Fruit fly (Drosophila melanogaster) whole organism, embryonic: ENCODE data around the gene Neu2.
A peak's percentile ranks its signal among the peaks of the same experiment; 100 is the strongest.

Source experiments
- CG10147 ChIP-seq: fragments of 200-800 bp; sonication (Bioruptor generic); optimal IDR thresholded peaks from 2 replicates; lab custom pipeline; 2019; ENCODE audit warnings: missing biosample characterization, mild to moderate bottlenecking, missing genetic modification characterization, moderate library complexity
- CG12155 ChIP-seq: fragments of 200-800 bp; sonication (Bioruptor generic); optimal IDR thresholded peaks from 3 replicates; lab custom pipeline; 2016; ENCODE audit warnings: missing biosample characterization, missing genetic modification characterization
- CG12299 ChIP-seq: fragments of 200-800 bp; sonication (Bioruptor generic); optimal IDR thresholded peaks from 2 replicates; lab custom pipeline; 2018; ENCODE audit warnings: missing biosample characterization, mild to moderate bottlenecking, missing genetic modification characterization
- CG15514 ChIP-seq: fragments of 200-800 bp; sonication (Bioruptor generic); optimal IDR thresholded peaks from 3 replicates; lab custom pipeline; 2017; ENCODE audit warnings: missing biosample characterization, missing genetic modification characterization, mild to moderate bottlenecking, moderate library complexity, missing genetic modification reagents
- CG3281 ChIP-seq: fragments of 200-800 bp; sonication (Bioruptor generic); optimal IDR thresholded peaks from 3 replicates; lab custom pipeline; 2017; ENCODE audit warnings: missing biosample characterization, mild to moderate bottlenecking, missing genetic modification characterization
- CG4707 ChIP-seq: fragments of 200-800 bp; sonication (Bioruptor generic); optimal IDR thresholded peaks from 2 replicates; lab custom pipeline; 2018; ENCODE audit warnings: missing biosample characterization, mild to moderate bottlenecking, missing genetic modification characterization, moderate library complexity
- CG6175 ChIP-seq: fragments of 200-800 bp; sonication (Bioruptor generic); IDR thresholded peaks from 3 replicates; pipeline ENCODE4 v1.3.6; 2022; ENCODE audit warnings: missing biosample characterization, missing genetic modification characterization
- CG6683 ChIP-seq: fragments of 200-800 bp; sonication (Bioruptor generic); optimal IDR thresholded peaks from 2 replicates; lab custom pipeline; 2017; ENCODE audit warnings: missing biosample characterization, mild to moderate bottlenecking, missing genetic modification characterization, missing genetic modification reagents
- CG6765 ChIP-seq: fragments of 200-800 bp; sonication (Bioruptor generic); optimal IDR thresholded peaks from 3 replicates; lab custom pipeline; 2017; ENCODE audit warnings: missing biosample characterization, mild to moderate bottlenecking, missing genetic modification characterization
- CG8089 ChIP-seq: fragments of 200-800 bp; sonication (Bioruptor generic); optimal IDR thresholded peaks from 3 replicates; lab custom pipeline; 2016; ENCODE audit warnings: missing biosample characterization, missing genetic modification characterization
- CG8281 ChIP-seq: fragments of 200-800 bp; sonication (Bioruptor generic); optimal IDR thresholded peaks from 2 replicates; lab custom pipeline; 2018; ENCODE audit warnings: missing biosample characterization, mild to moderate bottlenecking, missing genetic modification characterization, moderate library complexity
- CG9797 ChIP-seq: fragments of 200-800 bp; sonication (Bioruptor generic); optimal IDR thresholded peaks from 3 replicates; lab custom pipeline; 2018; ENCODE audit warnings: missing biosample characterization, mild to moderate bottlenecking, missing genetic modification characterization
- CG9817 ChIP-seq: fragments of 200-800 bp; sonication (Bioruptor generic); optimal IDR thresholded peaks from 2 replicates; lab custom pipeline; 2018; ENCODE audit warnings: missing biosample characterization, mild to moderate bottlenecking, missing genetic modification characterization, moderate library complexity
- Deaf1 ChIP-seq: fragments of 200-800 bp; optimal IDR thresholded peaks from 3 replicates; lab custom pipeline; 2019; ENCODE audit warnings: missing biosample characterization, mild to moderate bottlenecking, missing genetic modification characterization, moderate library complexity
- E2f2 ChIP-seq: fragments of 200-800 bp; sonication (Bioruptor generic); IDR thresholded peaks from 2 replicates; pipeline ENCODE4 v1.3.6; 2022; ENCODE audit warnings: missing biosample characterization, missing genetic modification characterization
- GATAe ChIP-seq: fragments of 200-800 bp; sonication (Bioruptor generic); conservative IDR thresholded peaks from 2 replicates; pipeline ENCODE4 v1.3.6; 2022; ENCODE audit warnings: missing biosample characterization, missing genetic modification characterization
- Hr51 ChIP-seq, 2 experiments: fragments of 200-800 bp; sonication (Bioruptor generic); optimal IDR thresholded peaks; 2 replicates in 1 of 2; 3 replicates in 1 of 2; lab custom pipeline; 2016 to 2018; ENCODE audit warnings: missing biosample characterization in 2 of 2, missing genetic modification characterization in 2 of 2, mild to moderate bottlenecking in 1 of 2, moderate library complexity in 1 of 2
- Lim3 ChIP-seq: fragments of 200-800 bp; sonication (Bioruptor generic); IDR thresholded peaks from 2 replicates; pipeline ENCODE4 v1.3.6; 2022; ENCODE audit warnings: missing biosample characterization, missing genetic modification characterization
- Mad ChIP-seq: fragments of 200-800 bp; sonication (Bioruptor generic); optimal IDR thresholded peaks from 2 replicates; lab custom pipeline; 2016; ENCODE audit warnings: missing biosample characterization, missing genetic modification characterization
- Meics ChIP-seq: fragments of 200-800 bp; sonication (Bioruptor generic); optimal IDR thresholded peaks from 2 replicates; lab custom pipeline; 2017; ENCODE audit warnings: missing biosample characterization, mild to moderate bottlenecking, missing genetic modification characterization
- Optix ChIP-seq: fragments of 200-800 bp; sonication (Bioruptor generic); IDR thresholded peaks from 3 replicates; pipeline ENCODE4 v1.3.6; 2022; ENCODE audit warnings: missing biosample characterization, missing genetic modification characterization
- Six4 ChIP-seq: fragments of 200-800 bp; sonication (Bioruptor generic); optimal IDR thresholded peaks from 2 replicates; lab custom pipeline; 2016; ENCODE audit warnings: missing biosample characterization, missing genetic modification characterization
- Spps ChIP-seq: fragments of 200-800 bp; sonication (Bioruptor generic); optimal IDR thresholded peaks from 2 replicates; lab custom pipeline; 2018; ENCODE audit warnings: missing biosample characterization, mild to moderate bottlenecking, missing genetic modification characterization
- cg ChIP-seq: fragments of 200-800 bp; sonication (Bioruptor generic); optimal IDR thresholded peaks from 3 replicates; lab custom pipeline; 2019; ENCODE audit warnings: missing biosample characterization, mild to moderate bottlenecking, missing genetic modification characterization, moderate library complexity
- ci ChIP-seq: fragments of 200-800 bp; sonication (Bioruptor generic); IDR thresholded peaks from 3 replicates; pipeline ENCODE4 v1.3.6; 2022; ENCODE audit warnings: missing biosample characterization, missing genetic modification characterization
- crp ChIP-seq, 2 experiments: fragments of 200-800 bp; sonication (Bioruptor generic); optimal IDR thresholded peaks; 2 replicates in 1 of 2; 3 replicates in 1 of 2; lab custom pipeline; 2017; ENCODE audit warnings: missing biosample characterization in 2 of 2, missing genetic modification characterization in 2 of 2, mild to moderate bottlenecking in 1 of 2, moderate library complexity in 1 of 2
- dimm ChIP-seq: fragments of 200-800 bp; sonication (Bioruptor generic); IDR thresholded peaks from 2 replicates; pipeline ENCODE4 v1.3.6; 2022; ENCODE audit warnings: missing biosample characterization, missing genetic modification characterization
- dmrt11E ChIP-seq: fragments of 200-800 bp; sonication (Bioruptor generic); optimal IDR thresholded peaks from 3 replicates; lab custom pipeline; 2018; ENCODE audit warnings: missing biosample characterization, mild to moderate bottlenecking, missing genetic modification characterization, moderate library complexity
- fu2 ChIP-seq: fragments of 200-800 bp; sonication (Bioruptor generic); optimal IDR thresholded peaks from 2 replicates; lab custom pipeline; 2016; ENCODE audit warnings: missing biosample characterization, missing genetic modification characterization
- gfzf ChIP-seq: fragments of 200-800 bp; sonication (Bioruptor generic); optimal IDR thresholded peaks from 2 replicates; lab custom pipeline; 2016; ENCODE audit warnings: missing biosample characterization, mild to moderate bottlenecking, missing genetic modification characterization, moderate library complexity
- grn ChIP-seq: fragments of 200-800 bp; sonication (Bioruptor generic); optimal IDR thresholded peaks from 3 replicates; lab custom pipeline; 2017; ENCODE audit warnings: missing biosample characterization, missing genetic modification characterization
- hkb ChIP-seq, 2 experiments: fragments of 200-800 bp in 1 of 2; fragments of >200 bp in 1 of 2; sonication (Bioruptor generic) in 1 of 2; IDR thresholded peaks in 1 of 2; optimal IDR thresholded peaks in 1 of 2; 2 replicates each; pipeline versions ENCODE4 v1.3.6 to Lab custom; 2017 to 2022; ENCODE audit warnings: missing biosample characterization in 1 of 2, missing genetic modification characterization in 1 of 2
- insv ChIP-seq, 2 experiments: fragments of 200-800 bp; sonication (Bioruptor generic); optimal IDR thresholded peaks; 3 replicates each; lab custom pipeline; 2016 to 2018; ENCODE audit warnings: missing biosample characterization in 2 of 2, missing genetic modification characterization in 2 of 2
- klu ChIP-seq: fragments of 200-800 bp; sonication (Bioruptor generic); IDR thresholded peaks from 2 replicates; pipeline ENCODE4 v1.3.6; 2022; ENCODE audit warnings: missing biosample characterization, missing genetic modification characterization
- lbe ChIP-seq: fragments of 200-800 bp; sonication (Bioruptor generic); optimal IDR thresholded peaks from 2 replicates; lab custom pipeline; 2016; ENCODE audit warnings: missing biosample characterization, mild to moderate bottlenecking, missing genetic modification characterization
- luna ChIP-seq: fragments of 200-800 bp; sonication (Bioruptor generic); optimal IDR thresholded peaks from 2 replicates; lab custom pipeline; 2016; ENCODE audit warnings: missing biosample characterization, missing genetic modification characterization
- maf-S ChIP-seq: fragments of 200-800 bp; sonication (Bioruptor generic); optimal IDR thresholded peaks from 2 replicates; lab custom pipeline; 2016; ENCODE audit warnings: missing biosample characterization, missing genetic modification characterization
- pan ChIP-seq, 4 experiments: fragments of >200 bp in 3 of 4; fragments of 200-800 bp in 1 of 4; sonication (Bioruptor generic) in 1 of 4; optimal IDR thresholded peaks in 3 of 4; IDR thresholded peaks in 1 of 4; 2 replicates each; pipeline versions ENCODE4 v1.3.6 to Lab custom; 2017 to 2022; ENCODE audit warnings: missing biosample characterization in 2 of 4, missing genetic modification characterization in 2 of 4, mixed read lengths in 1 of 4
- peb ChIP-seq: fragments of 200-800 bp; sonication (Bioruptor generic); IDR thresholded peaks from 2 replicates; pipeline ENCODE4 v1.3.6; 2022; ENCODE audit warnings: missing biosample characterization, missing genetic modification characterization
- rib ChIP-seq: fragments of 200-800 bp; sonication (Bioruptor generic); IDR thresholded peaks from 2 replicates; pipeline ENCODE4 v1.3.6; 2022; ENCODE audit warnings: missing biosample characterization, missing genetic modification characterization
- row ChIP-seq: fragments of 200-800 bp; sonication (Bioruptor generic); IDR thresholded peaks from 3 replicates; pipeline ENCODE4 v1.3.6; 2022; ENCODE audit warnings: missing biosample characterization, missing genetic modification characterization
- sc ChIP-seq, 3 experiments: fragments of >200 bp in 2 of 3; fragments of 200-800 bp in 1 of 3; sonication (Bioruptor generic) in 1 of 3; optimal IDR thresholded peaks; 2 replicates in 2 of 3; 3 replicates in 1 of 3; lab custom pipeline; 2017; ENCODE audit warnings: mild to moderate bottlenecking in 1 of 3, missing biosample characterization in 1 of 3, missing genetic modification characterization in 1 of 3, missing genetic modification reagents in 1 of 3
- sd ChIP-seq: fragments of 200-800 bp; sonication (Bioruptor generic); optimal IDR thresholded peaks from 3 replicates; lab custom pipeline; 2018; ENCODE audit warnings: missing biosample characterization, mild to moderate bottlenecking, missing genetic modification characterization, moderate library complexity
- seq ChIP-seq: fragments of 200-800 bp; sonication (Bioruptor generic); IDR thresholded peaks from 2 replicates; pipeline ENCODE4 v1.3.6; 2022; ENCODE audit warnings: missing biosample characterization, missing genetic modification characterization
- tna ChIP-seq: fragments of 200-800 bp; sonication (Bioruptor generic); IDR thresholded peaks from 2 replicates; pipeline ENCODE4 v1.3.6; 2022; ENCODE audit warnings: missing biosample characterization, missing genetic modification characterization; ENCODE audit not compliant: partially characterized antibody
- tx ChIP-seq: fragments of 200-800 bp; sonication (Bioruptor generic); optimal IDR thresholded peaks from 2 replicates; lab custom pipeline; 2016; ENCODE audit warnings: missing biosample characterization, missing genetic modification characterization

Neu2 gene

dm6 chr3L:21515823-21516715 is 25.7 kb upstream of the Neu2 start, which contains the start of the genes SAK and Cdk12 (continued):
- TF ChIP-seq ci (GFP tag; lab: Robert Waterston, UW) (peak; percentile 74; the same call in 2 of the 3 replicates), CG6683 (GFP tag; lab: Kevin White, UChicago) (peak; percentile 34), GATAe (GFP tag; lab: Robert Waterston, UW) (peak; percentile 38; the same call in 1 of the 2 replicates), CG3281 (GFP tag; lab: Kevin White, UChicago) (peak; percentile 89), Meics (peak; percentile 85), fu2 (GFP tag; lab: Kevin White, UChicago) (peak; percentile 67), CG15514 (GFP tag; lab: Kevin White, UChicago) (peak; percentile 84), Spps (tag; lab: Kevin White, UChicago) (peak; percentile 55), Optix (GFP tag; lab: Robert Waterston, UW) (peak; percentile 65; the same call in 2 of the 3 replicates), CG10147 (peak; percentile 82), dimm (GFP tag; lab: Robert Waterston, UW) (peak; percentile 21; the same call in 1 of the 2 replicates), tx (GFP tag; lab: Kevin White, UChicago) (peak; percentile 49), hkb (optimal IDR thresholded peaks at IDR 0.05; lab: Kevin White, UChicago) (no peak), hkb (GFP tag; IDR thresholded peaks at IDR 0.05; lab: Robert Waterston, UW) (peak; percentile 79), Lim3 (GFP tag; lab: Robert Waterston, UW) (no peak), CG6175 (GFP tag; lab: Robert Waterston, UW) (peak; percentile 53), crp (GFP tag; optimal IDR thresholded peaks at IDR 0.05; lab: Kevin White, UChicago) (peak in 1 of 2 experiments; percentile 33), rib (GFP tag; lab: Robert Waterston, UW) (peak; percentile 64; the same call in 1 of the 2 replicates), peb (GFP tag; lab: Robert Waterston, UW) (peak; percentile 33), gfzf (GFP tag; lab: Kevin White, UChicago) (no peak), grn (GFP tag; lab: Kevin White, UChicago) (no peak), CG9797 (GFP tag; lab: Kevin White, UChicago) (peak; percentile 37), CG9817 (peak; percentile 86), klu (peak; percentile 81), insv (GFP tag; optimal IDR thresholded peaks at IDR 0.05; lab: Kevin White, UChicago) (peak in 1 of 2 experiments; percentile 71), dmrt11E (tag; lab: Kevin White, UChicago) (peak; percentile 83), CG4707 (GFP tag; lab: Kevin White, UChicago) (no peak), Deaf1 (no peak), Six4 (peak; percentile 80), Hr51 (GFP tag; optimal IDR thresholded peaks at IDR 0.05; lab: Kevin White, UChicago) (peak; percentile 61 to 86), tna (no peak), CG8089 (GFP tag; lab: Kevin White, UChicago) (peak; percentile 36), CG12299 (tag; lab: Kevin White, UChicago) (peak; percentile 77), luna (no peak), seq (peak; percentile 64), Mad (peak; percentile 43), E2f2 (GFP tag; lab: Robert Waterston, UW) (peak; percentile 83), CG12155 (GFP tag; lab: Kevin White, UChicago) (peak; percentile 88), cg (GFP tag; lab: Kevin White, UChicago) (no peak), sc (optimal IDR thresholded peaks at IDR 0.05; lab: Kevin White, UChicago) (no peak), sc (GFP tag; optimal IDR thresholded peaks at IDR 0.05; lab: Kevin White, UChicago) (peak; percentile 77), pan (optimal IDR thresholded peaks at IDR 0.05; lab: Kevin White, UChicago) (no peak), pan (GFP tag; optimal IDR thresholded peaks at IDR 0.05 in 1 of 2, IDR thresholded peaks at IDR 0.05 in 1 of 2) (peak in 1 of 2 experiments; percentile 84), sd (tag; lab: Kevin White, UChicago) (peak; percentile 43), maf-S (GFP tag; lab: Kevin White, UChicago) (peak; percentile 19), CG6765 (GFP tag; lab: Kevin White, UChicago) (peak; percentile 76), lbe (GFP tag; lab: Kevin White, UChicago) (peak; percentile 65), CG8281 (tag; lab: Kevin White, UChicago) (peak; percentile 52), row (GFP tag; lab: Robert Waterston, UW) (peak; percentile 96)
